Worm (Caenorhabditis elegans): ENCODE measurements around the gene hacl-1.

DNA sequence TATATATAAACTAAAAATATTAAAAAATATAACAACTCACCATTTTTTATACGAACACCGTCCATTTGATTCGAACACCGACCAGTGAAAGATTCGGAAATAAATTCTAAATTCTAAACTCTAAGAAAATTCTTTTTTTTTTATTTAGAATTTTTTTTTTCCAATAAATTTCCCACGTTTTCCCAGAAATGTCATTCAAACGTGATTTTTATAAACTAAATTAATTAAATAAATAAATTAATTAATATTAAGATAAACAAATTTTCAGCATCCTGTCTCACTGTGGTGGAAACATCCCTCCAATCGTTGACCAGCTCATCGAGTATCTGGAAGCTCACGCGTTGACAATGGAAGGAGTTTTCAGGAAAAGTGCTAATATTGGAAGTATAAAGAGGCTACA lies 25.2 kb downstream of the hacl-1 start, which contains the start of gene klp-17:
- TF ChIP-seq dao-5 (tag; optimal IDR thresholded peaks at IDR 0.05) (no peak), W03F9.2 (tag; optimal IDR thresholded peaks at IDR 0.05) (no peak)

Data from whole organism, L4/young adult.